ENCODE assay signal across 2 worm cellular contexts in the genomic region with DNA sequence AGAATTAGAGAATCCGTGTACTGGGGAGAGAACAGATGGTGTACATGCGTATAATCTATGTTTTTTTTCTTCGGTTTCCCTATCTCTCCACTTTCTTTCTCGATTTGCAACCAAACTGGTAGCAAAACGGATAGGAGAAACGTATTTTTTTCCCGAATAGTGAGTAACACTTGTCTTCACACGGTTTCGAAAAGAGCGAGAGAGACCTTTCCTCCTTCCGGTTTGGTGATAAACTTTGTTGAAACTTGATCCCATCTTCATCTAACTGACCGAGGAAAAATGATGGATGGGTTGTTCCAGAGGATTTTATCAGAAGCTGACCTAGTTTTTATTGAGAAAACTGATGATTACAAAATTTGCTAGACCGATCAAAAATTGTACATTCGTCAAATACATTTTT.
TF ChIP-seq lines count a peak whose summit lies in the region.

No protein-coding gene starts in this region.

TF ChIP-seq in whole organism, L1 larva, 84 proteins besides CTCF, POLR2A, EP300 and RAD21:
- no peak for TF ChIP-seq ets-5 (GFP tag; IDR thresholded peaks at IDR 0.05; lab: Robert Waterston, UW)
- TF ChIP-seq lir-3 (tag; optimal IDR thresholded peaks at IDR 0.05; lab: Kevin White, UChicago; ENCODE audit: poor library complexity): no peak
- no peak for TF ChIP-seq efl-3 (GFP tag; optimal IDR thresholded peaks at IDR 0.05; lab: Kevin White, UChicago)
- TF ChIP-seq blmp-1 (tag; optimal IDR thresholded peaks at IDR 0.05; lab: Kevin White, UChicago): peak; percentile 90
- TF ChIP-seq pax-3 (tag; optimal IDR thresholded peaks at IDR 0.05; lab: Kevin White, UChicago): no peak
- TF ChIP-seq snpc-4 (tag; optimal IDR thresholded peaks at IDR 0.05; lab: Kevin White, UChicago): no peak
- TF ChIP-seq Y116A8C.19 (tag; optimal IDR thresholded peaks at IDR 0.05; lab: Kevin White, UChicago; ENCODE audit: borderline replicate concordance): no peak
- no peak for TF ChIP-seq aly-2 (tag; optimal IDR thresholded peaks at IDR 0.05; lab: Kevin White, UChicago)
- no peak for TF ChIP-seq C34B4.2 (tag; optimal IDR thresholded peaks at IDR 0.05; lab: Kevin White, UChicago)
- TF ChIP-seq egl-27 (tag; optimal IDR thresholded peaks at IDR 0.05; lab: Kevin White, UChicago): no peak
- no peak for TF ChIP-seq mdl-1 (tag; optimal IDR thresholded peaks at IDR 0.05; lab: Kevin White, UChicago)
- peak; percentile 47 for TF ChIP-seq lin-14 (GFP tag; optimal IDR thresholded peaks at IDR 0.05; lab: Kevin White, UChicago)
- TF ChIP-seq dsc-1 (tag; optimal IDR thresholded peaks at IDR 0.05; lab: Kevin White, UChicago): no peak
- TF ChIP-seq mef-2 (tag; optimal IDR thresholded peaks at IDR 0.05; lab: Kevin White, UChicago): no peak
- peak; percentile 31 for TF ChIP-seq rnt-1 (tag; optimal IDR thresholded peaks at IDR 0.05; lab: Kevin White, UChicago)
TF ChIP-seq in whole organism, L1 larva: peak in this region for 3.

TF ChIP-seq in whole organism, L4 larva, 104 proteins besides CTCF, POLR2A, EP300 and RAD21:
- TF ChIP-seq unc-62 (GFP tag; optimal IDR thresholded peaks at IDR 0.05 in 1 of 2; lab: Kevin White, UChicago): peak in 1 of 2 experiments; percentile 60
- no peak for TF ChIP-seq unc-62 (tag; optimal IDR thresholded peaks at IDR 0.05; lab: Kevin White, UChicago)
- TF ChIP-seq fkh-10 (GFP tag; optimal IDR thresholded peaks at IDR 0.05; lab: Kevin White, UChicago): no peak
- peak; percentile 3 for TF ChIP-seq nhr-28 (tag; optimal IDR thresholded peaks at IDR 0.05; lab: Kevin White, UChicago)
- no peak for TF ChIP-seq F44E2.7 (GFP tag; IDR thresholded peaks at IDR 0.05; lab: Robert Waterston, UW)
- peak; percentile 22 for TF ChIP-seq mxl-3 (GFP tag; optimal IDR thresholded peaks at IDR 0.05; lab: Kevin White, UChicago)
- TF ChIP-seq ctbp-1 (GFP tag; IDR thresholded peaks at IDR 0.05; lab: Robert Waterston, UW): no peak
